Fruit fly (Drosophila melanogaster): ENCODE data around the gene Prosbeta4R1.

DNA sequence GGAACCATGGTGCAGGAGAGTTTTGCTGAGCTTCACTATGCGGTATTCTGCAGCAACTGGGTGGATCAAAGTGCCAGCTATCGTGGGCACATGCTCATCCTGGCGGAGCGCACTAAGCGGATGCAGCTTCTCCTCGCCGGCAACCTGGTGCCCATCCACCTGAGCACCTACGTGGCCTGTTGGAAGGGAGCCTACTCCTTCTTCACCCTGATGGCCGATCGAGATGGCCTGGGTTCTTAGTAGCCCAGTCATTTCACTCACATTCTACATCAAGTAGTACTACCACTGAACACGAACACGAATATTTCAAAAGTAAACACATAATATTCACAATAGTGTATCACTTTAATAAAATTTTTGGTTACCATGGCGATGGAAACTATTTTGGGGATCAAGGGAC is 2.2 kb downstream of the Prosbeta4R1 start, which contains the start of gene Prosbeta4R2:
- TF ChIP-seq CG6792 (GFP tag; optimal IDR thresholded peaks at IDR 0.05) (no peak), Eip78C (GFP tag) (no peak), Hr4 (GFP tag; optimal IDR thresholded peaks at IDR 0.05) (no peak), OdsH (GFP tag; optimal IDR thresholded peaks at IDR 0.05) (no peak), ss (GFP tag; optimal IDR thresholded peaks at IDR 0.05) (no peak), CG6808 (GFP tag; optimal IDR thresholded peaks at IDR 0.05) (no peak), esn (GFP tag; optimal IDR thresholded peaks at IDR 0.05) (no peak)

Measured in whole organism, prepupa.